Worm (Caenorhabditis elegans) whole organism, L1 larva: Measurements from ENCODE around the gene fbxa-11.

Experiments used
- ceh-8 ChIP-seq: fragments of 200-800 bp; sonication (Bioruptor generic); optimal IDR thresholded peaks from 2 replicates; lab custom pipeline; 2018; ENCODE audit warnings: mild to moderate bottlenecking, missing genetic modification characterization, moderate library complexity, missing compliant biosample characterization
- dpl-1 ChIP-seq, 3 experiments: fragments of 150-350 bp in 2 of 3; sonication (generic microtip) in 1 of 3; optimal IDR thresholded peaks; 2 replicates each; lab custom pipeline; 2014 to 2017; ENCODE audit warnings: missing biosample characterization in 3 of 3, missing genetic modification characterization in 3 of 3, missing genetic modification reagents in 3 of 3
- elt-2 ChIP-seq: sonication (generic microtip); optimal IDR thresholded peaks from 2 replicates; lab custom pipeline; 2016; ENCODE audit warnings: missing genetic modification characterization, mild to moderate bottlenecking, inconsistent platforms, missing compliant biosample characterization, missing genetic modification reagents
- fkh-10 ChIP-seq: sonication (generic microtip); optimal IDR thresholded peaks from 2 replicates; lab custom pipeline; 2017; ENCODE audit warnings: missing biosample characterization, missing genetic modification reagents, missing genetic modification characterization
- lin-39 ChIP-seq: fragments of 150-350 bp; optimal IDR thresholded peaks from 2 replicates; lab custom pipeline; 2014; ENCODE audit warnings: missing biosample characterization, missing genetic modification reagents, missing genetic modification characterization
- lsy-2 ChIP-seq, 2 experiments: fragments of 150-350 bp; optimal IDR thresholded peaks; 2 replicates each; lab custom pipeline; 2014; ENCODE audit warnings: missing biosample characterization in 2 of 2, missing genetic modification characterization in 2 of 2
- mep-1 ChIP-seq: fragments of 150-350 bp; optimal IDR thresholded peaks from 2 replicates; lab custom pipeline; 2014; ENCODE audit warnings: missing biosample characterization, missing genetic modification characterization
- nhr-77 ChIP-seq: fragments of 150-350 bp; optimal IDR thresholded peaks from 2 replicates; lab custom pipeline; 2014; ENCODE audit warnings: missing biosample characterization, missing genetic modification characterization
- pqm-1 ChIP-seq: sonication (generic microtip); optimal IDR thresholded peaks from 3 replicates; lab custom pipeline; 2017; ENCODE audit warnings: missing biosample characterization, missing genetic modification characterization
- rnt-1 ChIP-seq: sonication (generic microtip); optimal IDR thresholded peaks from 2 replicates; lab custom pipeline; 2016; ENCODE audit warnings: mild to moderate bottlenecking, missing genetic modification characterization, moderate library complexity, missing compliant biosample characterization
- unc-130 ChIP-seq: fragments of 150-350 bp; optimal IDR thresholded peaks from 2 replicates; lab custom pipeline; 2017; ENCODE audit warnings: missing biosample characterization, missing genetic modification characterization, inconsistent platforms
- unc-62 ChIP-seq: fragments of 150-350 bp; optimal IDR thresholded peaks from 2 replicates; lab custom pipeline; 2014; ENCODE audit warnings: missing biosample characterization, missing genetic modification reagents, missing genetic modification characterization
- unc-86 ChIP-seq: sonication (generic microtip); optimal IDR thresholded peaks from 2 replicates; lab custom pipeline; 2016; ENCODE audit warnings: missing genetic modification characterization, missing compliant biosample characterization

DNA sequence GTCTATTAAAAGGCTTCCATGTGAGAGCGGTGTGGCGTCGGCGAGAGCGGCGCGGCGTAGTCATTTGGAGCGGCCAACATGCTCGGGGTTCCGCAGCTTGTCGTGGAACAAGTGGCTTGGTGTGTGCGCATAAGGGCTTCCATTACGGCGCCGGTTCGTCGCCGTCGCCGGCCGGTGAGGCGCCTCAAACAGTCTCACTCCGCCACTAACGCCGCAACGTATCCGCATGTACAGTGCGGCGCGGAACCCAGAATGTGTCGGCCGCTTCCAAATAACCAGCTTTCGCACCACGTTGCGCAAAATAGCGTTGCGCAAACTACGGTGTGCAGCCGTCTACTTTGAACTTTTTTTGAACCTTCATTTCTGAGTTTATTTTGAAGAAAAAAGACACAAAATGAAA is 20.3 kb downstream of the fbxa-11 start:
- TF ChIP-seq unc-86 (tag; lab: Kevin White, UChicago) (no peak), fkh-10 (no peak), dpl-1 (GFP tag; optimal IDR thresholded peaks at IDR 0.05; lab: Kevin White, UChicago) (no peak), unc-130 (tag; lab: Kevin White, UChicago) (no peak), rnt-1 (tag; lab: Kevin White, UChicago) (no peak), ceh-8 (no peak), lsy-2 (tag; optimal IDR thresholded peaks at IDR 0.05; lab: Kevin White, UChicago) (no peak), lin-39 (tag; lab: Kevin White, UChicago) (no peak), pqm-1 (tag; lab: Kevin White, UChicago) (no peak), mep-1 (tag; lab: Kevin White, UChicago) (no peak), nhr-77 (tag; lab: Kevin White, UChicago) (no peak), unc-62 (no peak), elt-2 (tag; lab: Kevin White, UChicago) (no peak)
